Fruit fly (Drosophila melanogaster): ENCODE measurements around the gene CG10098.

The CG10098 gene

dm6 chr3R:7093592-7093991 lies 30.8 kb upstream of the CG10098 start (continued):
- peak; percentile 36; the same call in 1 of the 2 replicates for TF ChIP-seq CG13287 (GFP tag; IDR thresholded peaks at IDR 0.05; ENCODE audit: partially characterized antibody)
- peak in 1 of 2 experiments; percentile 17 for TF ChIP-seq bsh (GFP tag; optimal IDR thresholded peaks at IDR 0.05)
- no peak for TF ChIP-seq CG4820 (GFP tag; optimal IDR thresholded peaks at IDR 0.05)
- peak; percentile 95 for TF ChIP-seq CG15514 (GFP tag; optimal IDR thresholded peaks at IDR 0.05)
- TF ChIP-seq B-H1 (GFP tag; IDR thresholded peaks at IDR 0.05) = no peak
- no peak for TF ChIP-seq CG8359 (GFP tag; optimal IDR thresholded peaks at IDR 0.05; ENCODE audit: borderline replicate concordance)
- no peak for TF ChIP-seq Antp (GFP tag; optimal IDR thresholded peaks at IDR 0.05)
- TF ChIP-seq repo (GFP tag; optimal IDR thresholded peaks at IDR 0.05) = no peak
- peak; percentile 8 for TF ChIP-seq unpg (GFP tag; optimal IDR thresholded peaks at IDR 0.05)
- no peak for TF ChIP-seq Gsc (GFP tag; IDR thresholded peaks at IDR 0.05)
- TF ChIP-seq CG14014 (GFP tag; IDR thresholded peaks at IDR 0.05) = peak; percentile 26; the same call in 1 of the 2 replicates
- TF ChIP-seq dmrt11E (tag; optimal IDR thresholded peaks at IDR 0.05) = peak; percentile 18
- peak; percentile 37; the same call in 1 of the 2 replicates for TF ChIP-seq NFAT (GFP tag; IDR thresholded peaks at IDR 0.05)
- TF ChIP-seq CG2678 (tag; optimal IDR thresholded peaks at IDR 0.05) = no peak
- TF ChIP-seq mirr (GFP tag; optimal IDR thresholded peaks at IDR 0.05) = no peak
- no peak for TF ChIP-seq CG4404 (GFP tag; IDR thresholded peaks at IDR 0.05)
- TF ChIP-seq CG33557 (GFP tag; optimal IDR thresholded peaks at IDR 0.05) = no peak
- TF ChIP-seq Sry-β (GFP tag; optimal IDR thresholded peaks at IDR 0.05) = no peak
- TF ChIP-seq sqz (GFP tag; optimal IDR thresholded peaks at IDR 0.05) = no peak
- peak; percentile 99 for TF ChIP-seq CG8388 (GFP tag; optimal IDR thresholded peaks at IDR 0.05)
- TF ChIP-seq Trl (optimal IDR thresholded peaks at IDR 0.05) = no peak
- TF ChIP-seq Trl (GFP tag; optimal IDR thresholded peaks at IDR 0.05) = no peak
- TF ChIP-seq CG8089 (GFP tag; optimal IDR thresholded peaks at IDR 0.05) = no peak
- no peak for TF ChIP-seq CG17802 (tag; optimal IDR thresholded peaks at IDR 0.05)
- TF ChIP-seq rib (GFP tag; IDR thresholded peaks at IDR 0.05) = no peak
- TF ChIP-seq vvl (GFP tag; IDR thresholded peaks at IDR 0.05) = 0 out of 2 replicates have a peak, but pooled peaks have one; percentile 7
- TF ChIP-seq lmd (GFP tag; IDR thresholded peaks at IDR 0.05) = no peak
- no peak for TF ChIP-seq CG15479 (GFP tag; optimal IDR thresholded peaks at IDR 0.05)
- no peak for TF ChIP-seq hkb (optimal IDR thresholded peaks at IDR 0.05)
- 0 out of 2 replicates have a peak, but pooled peaks have one; percentile 14 for TF ChIP-seq hkb (GFP tag; IDR thresholded peaks at IDR 0.05)
- TF ChIP-seq Asciz (GFP tag; optimal IDR thresholded peaks at IDR 0.05) = no peak
- 0 out of 2 replicates have a peak, but pooled peaks have one; percentile 12 for TF ChIP-seq sisA (GFP tag; IDR thresholded peaks at IDR 0.05)
- no peak for TF ChIP-seq crp (GFP tag; optimal IDR thresholded peaks at IDR 0.05)
- TF ChIP-seq lilli (GFP tag; optimal IDR thresholded peaks at IDR 0.05) = peak; percentile 53
- peak; percentile 17 for TF ChIP-seq CG9817 (tag; optimal IDR thresholded peaks at IDR 0.05)
- TF ChIP-seq CG10209 (GFP tag; optimal IDR thresholded peaks at IDR 0.05) = no peak
- TF ChIP-seq unc-4 (GFP tag; IDR thresholded peaks at IDR 0.05; ENCODE audit: partially characterized antibody) = 0 out of 2 replicates have a peak, but pooled peaks have one; percentile 14
- TF ChIP-seq dimm (GFP tag; IDR thresholded peaks at IDR 0.05) = no peak
- TF ChIP-seq CG6689 (GFP tag; IDR thresholded peaks at IDR 0.05) = no peak
- TF ChIP-seq Taf1 (GFP tag; IDR thresholded peaks at IDR 0.05) = 0 out of 2 replicates have a peak, but pooled peaks have one; percentile 9
- TF ChIP-seq ERR (GFP tag; optimal IDR thresholded peaks at IDR 0.05) = no peak
- peak; percentile 25 for TF ChIP-seq CG30403 (GFP tag; optimal IDR thresholded peaks at IDR 0.05)
- TF ChIP-seq CG1603 (tag; optimal IDR thresholded peaks at IDR 0.05) = no peak
- no peak for TF ChIP-seq CG6654 (GFP tag; optimal IDR thresholded peaks at IDR 0.05)
- no peak for TF ChIP-seq Dp (GFP tag; optimal IDR thresholded peaks at IDR 0.05)
- no peak for TF ChIP-seq p53 (GFP tag; optimal IDR thresholded peaks at IDR 0.05)
- peak; percentile 42; the same call in 1 of the 3 replicates for TF ChIP-seq CG17361 (GFP tag; IDR thresholded peaks at IDR 0.05)
- TF ChIP-seq nerfin-2 (GFP tag; IDR thresholded peaks at IDR 0.05; ENCODE audit: partially characterized antibody) = no peak
- no peak for TF ChIP-seq tap (tag; optimal IDR thresholded peaks at IDR 0.05)
- TF ChIP-seq knrl (GFP tag; IDR thresholded peaks at IDR 0.05; ENCODE audit: partially characterized antibody) = no peak
